Worm (Caenorhabditis elegans) whole organism, mixed stage, embryonic: Measurements from ENCODE around the gene C08B6.6.

Source experiments
- blmp-1 ChIP-seq: fragments of 150-350 bp; optimal IDR thresholded peaks from 2 replicates; lab custom pipeline; 2014; ENCODE audit warnings: missing biosample characterization, missing genetic modification characterization
- lsy-2 ChIP-seq: fragments of 150-350 bp; optimal IDR thresholded peaks from 2 replicates; lab custom pipeline; 2014; ENCODE audit warnings: missing biosample characterization, missing genetic modification characterization
- mep-1 ChIP-seq: fragments of 150-350 bp; optimal IDR thresholded peaks from 2 replicates; lab custom pipeline; 2017; ENCODE audit warnings: missing biosample characterization, missing genetic modification reagents, missing genetic modification characterization, inconsistent platforms
- tbx-8 ChIP-seq: fragments of 200-800 bp; sonication (Bioruptor generic); optimal IDR thresholded peaks from 2 replicates; lab custom pipeline; 2018; ENCODE audit warnings: mild to moderate bottlenecking, missing genetic modification characterization, moderate library complexity, missing compliant biosample characterization

DNA sequence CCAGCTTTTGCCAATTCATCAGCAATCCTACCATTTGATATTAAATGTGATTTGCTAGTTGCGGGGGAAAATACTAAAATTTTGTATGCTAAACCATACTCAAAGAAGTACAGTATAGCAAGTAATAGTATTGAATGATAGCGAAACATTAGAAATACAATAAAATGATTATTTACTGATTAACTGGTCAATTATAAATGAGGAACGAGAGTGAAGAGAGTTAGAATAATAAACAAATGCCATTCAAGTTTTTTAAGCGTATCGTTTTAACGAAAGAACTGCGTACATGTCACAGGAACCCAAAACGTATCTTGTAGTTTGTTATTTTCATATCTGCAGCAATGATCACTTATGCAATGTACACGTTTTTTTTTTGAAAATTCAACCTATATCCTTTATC is 25.0 kb upstream of the C08B6.6 start, which contains the start of gene ugt-47:
- no peak for TF ChIP-seq blmp-1
- TF ChIP-seq tbx-8, result no peak
- TF ChIP-seq mep-1 (tag; lab: Kevin White, UChicago), result no peak
- no peak for TF ChIP-seq lsy-2 (tag; lab: Kevin White, UChicago)
